Fruit fly (Drosophila melanogaster) ovary, adult (tissue): ENCODE results near the gene CG8519.
A peak's percentile ranks its signal among the peaks of the same experiment; 100 is the strongest.

Experiments used
- CG17801 ChIP-seq: fragments of 200-800 bp; optimal IDR thresholded peaks from 2 replicates; lab custom pipeline; 2019; ENCODE audit warnings: missing biosample characterization, mild to moderate bottlenecking, missing genetic modification characterization, moderate library complexity; ENCODE audit not compliant: partially characterized antibody

CG8519 gene

dm6 chr3L:6731077-6731476 lies 26.4 kb downstream of the CG8519 start:
- no peak for TF ChIP-seq CG17801

- TF ChIP-seq CG17801: no peak
Measured at dm6 chr3L:6742110-6742718, 37.6 kb downstream of the CG8519 start.

- no peak for TF ChIP-seq CG17801
Measured at dm6 chr3L:6742974-6743345, 38.3 kb downstream of the CG8519 start, which contains the start of gene dikar. TSS of gene dikar (minus strand) at chr3L:6743164.

- peak; percentile 23 for TF ChIP-seq CG17801
Measured at dm6 chr3L:6743346-6744165, 38.9 kb downstream of the CG8519 start.

- TF ChIP-seq CG17801: peak; percentile 58
Measured at dm6 chr3L:6747127-6747526, 42.5 kb downstream of the CG8519 start.

dm6 chr3L:6750835-6751234 lies 46.2 kb downstream of the CG8519 start:
- TF ChIP-seq CG17801: no peak

- peak; percentile 42 for TF ChIP-seq CG17801
Measured at dm6 chr3L:6752278-6753096, 47.8 kb downstream of the CG8519 start, which contains the start of the genes velo and Sbds. TSS of gene velo (minus strand) at chr3L:6752752. TSS of gene Sbds (plus strand) at chr3L:6752913.

- TF ChIP-seq CG17801: no peak
Measured at dm6 chr3L:6756197-6756736, 51.6 kb downstream of the CG8519 start, which contains the start of gene Ist1. TSS of gene Ist1 (minus strand) at chr3L:6756497.
